Worm (Caenorhabditis elegans): Measurements from ENCODE around the gene T25B9.11.

Gene T25B9.11

ce11 chrIV:10754685-10755084, 9.6 kb upstream of the T25B9.11 start, which contains the start of gene T25B9.5:
Gene T25B9.5, minus strand, starts transcription at chrIV:10754785.
- no peak for TF ChIP-seq nhr-23 (tag; optimal IDR thresholded peaks at IDR 0.05)
- no peak for TF ChIP-seq mdl-1 (tag; optimal IDR thresholded peaks at IDR 0.05)
- no peak for TF ChIP-seq gmeb-1 (tag; optimal IDR thresholded peaks at IDR 0.05)
- TF ChIP-seq ztf-4 (tag; optimal IDR thresholded peaks at IDR 0.05), result no peak
- no peak for TF ChIP-seq C34F6.9 (tag; optimal IDR thresholded peaks at IDR 0.05)
- no peak for TF ChIP-seq nhr-237 (tag; optimal IDR thresholded peaks at IDR 0.05)
- no peak for TF ChIP-seq ztf-11 (tag; optimal IDR thresholded peaks at IDR 0.05)
- no peak for TF ChIP-seq ama-1 (optimal IDR thresholded peaks at IDR 0.05)
- no peak for TF ChIP-seq snpc-4 (tag; optimal IDR thresholded peaks at IDR 0.05)
- TF ChIP-seq elt-1 (tag; optimal IDR thresholded peaks at IDR 0.05), result no peak
- no peak for TF ChIP-seq nhr-21 (tag; optimal IDR thresholded peaks at IDR 0.05)
- no peak for TF ChIP-seq zag-1 (tag; optimal IDR thresholded peaks at IDR 0.05)
- TF ChIP-seq mab-5 (tag; optimal IDR thresholded peaks at IDR 0.05), result no peak
- no peak for TF ChIP-seq sem-4 (tag; optimal IDR thresholded peaks at IDR 0.05)
- TF ChIP-seq ceh-82 (tag; optimal IDR thresholded peaks at IDR 0.05), result no peak
- no peak for TF ChIP-seq R02D3.7 (tag; optimal IDR thresholded peaks at IDR 0.05)
- TF ChIP-seq lin-39 (tag; optimal IDR thresholded peaks at IDR 0.05), result no peak
- no peak for TF ChIP-seq unc-39 (tag; optimal IDR thresholded peaks at IDR 0.05)
- TF ChIP-seq sma-3 (GFP tag; optimal IDR thresholded peaks at IDR 0.05), result no peak
- no peak for TF ChIP-seq nhr-11 (tag; optimal IDR thresholded peaks at IDR 0.05)

- no peak for TF ChIP-seq alr-1 (tag; optimal IDR thresholded peaks at IDR 0.05)
- no peak for TF ChIP-seq nhr-129 (tag; optimal IDR thresholded peaks at IDR 0.05)
Observed at ce11 chrIV:10757616-10758193, 6.6 kb upstream of the T25B9.11 start, which contains the start of the genes T25B9.4 and T25B9.6. Gene T25B9.4, minus strand, starts transcription at chrIV:10757716. Gene T25B9.6, plus strand, starts transcription at chrIV:10758143.

- no peak for TF ChIP-seq gmeb-1 (tag; optimal IDR thresholded peaks at IDR 0.05)
- no peak for TF ChIP-seq peb-1 (tag; optimal IDR thresholded peaks at IDR 0.05)
- TF ChIP-seq nhr-10 (tag; optimal IDR thresholded peaks at IDR 0.05), result no peak
- no peak for TF ChIP-seq mab-5 (tag; optimal IDR thresholded peaks at IDR 0.05)
- TF ChIP-seq nhr-25 (tag; optimal IDR thresholded peaks at IDR 0.05), result no peak
- TF ChIP-seq sem-4 (tag; optimal IDR thresholded peaks at IDR 0.05), result no peak
- TF ChIP-seq nhr-237 (tag; optimal IDR thresholded peaks at IDR 0.05), result no peak
- TF ChIP-seq nhr-6 (tag; optimal IDR thresholded peaks at IDR 0.05), result no peak
- no peak for TF ChIP-seq lsy-2 (tag; optimal IDR thresholded peaks at IDR 0.05)
- no peak for TF ChIP-seq nhr-129 (tag; optimal IDR thresholded peaks at IDR 0.05)
- no peak for TF ChIP-seq zag-1 (tag; optimal IDR thresholded peaks at IDR 0.05)
- no peak for TF ChIP-seq fos-1 (tag; optimal IDR thresholded peaks at IDR 0.05)
- TF ChIP-seq elt-3 (tag; optimal IDR thresholded peaks at IDR 0.05), result no peak
- no peak for TF ChIP-seq lin-39 (tag; optimal IDR thresholded peaks at IDR 0.05)
Observed at ce11 chrIV:10761344-10761743, 3.0 kb upstream of the T25B9.11 start, which contains the start of gene ugt-54. Gene ugt-54, plus strand, starts transcription at chrIV:10761698.

- TF ChIP-seq nhr-129 (tag; optimal IDR thresholded peaks at IDR 0.05), result no peak
- no peak for TF ChIP-seq peb-1 (tag; optimal IDR thresholded peaks at IDR 0.05)
- no peak for TF ChIP-seq nhr-11 (tag; optimal IDR thresholded peaks at IDR 0.05)
- TF ChIP-seq F13H6.1 (tag; optimal IDR thresholded peaks at IDR 0.05), result no peak
- TF ChIP-seq unc-39 (tag; optimal IDR thresholded peaks at IDR 0.05), result no peak
- no peak for TF ChIP-seq ztf-11 (tag; optimal IDR thresholded peaks at IDR 0.05)
Observed at ce11 chrIV:10765053-10765452, 747 bp downstream of the T25B9.11 start, which contains the start of gene T25B9.12. Gene T25B9.12, plus strand, starts transcription at chrIV:10765353.

ce11 chrIV:10766071-10766470, 1.8 kb downstream of the T25B9.11 start:
- no peak for TF ChIP-seq ceh-16 (tag; optimal IDR thresholded peaks at IDR 0.05)
- peak in 1 of 2 experiments; percentile 54 for TF ChIP-seq lsy-2 (tag; optimal IDR thresholded peaks at IDR 0.05)

- peak; percentile 0 for TF ChIP-seq C34F6.9 (tag; optimal IDR thresholded peaks at IDR 0.05)
- no peak for TF ChIP-seq Y55F3AM.14 (GFP tag; optimal IDR thresholded peaks at IDR 0.05)
Observed at ce11 chrIV:10768146-10768636, 3.9 kb downstream of the T25B9.11 start, which contains the start of gene T25B9.8. Gene T25B9.8, minus strand, starts transcription at chrIV:10768196.

All from whole organism, L2 larva.